Worm (Caenorhabditis elegans) whole organism, L3 larva: ENCODE measurements around the gene T28A11.17.

ENCODE experiments used
- aly-2 ChIP-seq: fragments of 150-350 bp; optimal IDR thresholded peaks from 2 replicates; lab custom pipeline; 2014; ENCODE audit warnings: missing biosample characterization, missing genetic modification characterization
- ama-1 ChIP-seq: fragments of 150-350 bp; optimal IDR thresholded peaks from 2 replicates; lab custom pipeline; 2018
- elt-2 ChIP-seq: sonication (generic microtip); optimal IDR thresholded peaks from 2 replicates; lab custom pipeline; 2016; ENCODE audit warnings: missing genetic modification reagents, mild to moderate bottlenecking, missing genetic modification characterization, missing compliant biosample characterization
- fkh-10 ChIP-seq: sonication (generic microtip); optimal IDR thresholded peaks from 2 replicates; lab custom pipeline; 2017; ENCODE audit warnings: missing biosample characterization, missing genetic modification reagents, missing genetic modification characterization
- nhr-12 ChIP-seq: fragments of 150-350 bp; optimal IDR thresholded peaks from 2 replicates; lab custom pipeline; 2014; ENCODE audit warnings: missing biosample characterization, missing genetic modification characterization
- pha-4 ChIP-seq: fragments of 150-350 bp; optimal IDR thresholded peaks from 2 replicates; lab custom pipeline; 2014; ENCODE audit warnings: missing biosample characterization, missing genetic modification reagents, missing genetic modification characterization
- sea-2 ChIP-seq: fragments of 150-350 bp; sonication (generic microtip); optimal IDR thresholded peaks from 4 replicates; lab custom pipeline; 2014; ENCODE audit warnings: missing biosample characterization, missing genetic modification reagents, missing genetic modification characterization
- unc-39 ChIP-seq: sonication (generic microtip); optimal IDR thresholded peaks from 4 replicates; lab custom pipeline; 2017; ENCODE audit warnings: missing biosample characterization, missing genetic modification characterization
- unc-62 ChIP-seq: fragments of 150-350 bp; sonication (generic microtip); optimal IDR thresholded peaks from 4 replicates; lab custom pipeline; 2014; ENCODE audit warnings: missing biosample characterization, missing genetic modification reagents, missing genetic modification characterization
- ztf-11 ChIP-seq: fragments of 150-350 bp; optimal IDR thresholded peaks from 2 replicates; lab custom pipeline; 2014; ENCODE audit warnings: missing biosample characterization, missing genetic modification characterization

- TF ChIP-seq sea-2: no peak
- no peak for TF ChIP-seq unc-39
- no peak for TF ChIP-seq ama-1 (lab: Kevin White, UChicago)
- no peak for TF ChIP-seq fkh-10 (GFP tag; lab: Kevin White, UChicago)
- no peak for TF ChIP-seq elt-2 (tag; lab: Kevin White, UChicago)
- no peak for TF ChIP-seq pha-4
- no peak for TF ChIP-seq unc-62 (GFP tag; lab: Kevin White, UChicago)
- TF ChIP-seq ztf-11: no peak
- no peak for TF ChIP-seq aly-2 (tag; lab: Kevin White, UChicago)
- TF ChIP-seq nhr-12 (tag; lab: Kevin White, UChicago): no peak
Measured at ce11 chrV:3241175-3241574, 24.9 kb downstream of the T28A11.17 start, which contains the start of gene srj-11.
